Worm (Caenorhabditis elegans) whole organism, midembryonic: ENCODE measurements around the gene F58F12.12.

Experiments used
- cog-1 ChIP-seq: sonication (generic microtip); optimal IDR thresholded peaks from 2 replicates; lab custom pipeline; 2016; ENCODE audit warnings: missing genetic modification characterization, missing compliant biosample characterization
- flt-1 ChIP-seq: fragments of 200-800 bp; sonication (Bioruptor generic); IDR thresholded peaks from 2 replicates; pipeline ENCODE4 v1.3.6; 2022; ENCODE audit warnings: missing genetic modification characterization, missing compliant biosample characterization
- klf-2 ChIP-seq: fragments of 200-800 bp; sonication (Bioruptor generic); conservative IDR thresholded peaks from 2 replicates; pipeline ENCODE4 v1.3.6; 2022; ENCODE audit warnings: missing genetic modification reagents, missing genetic modification characterization, missing compliant biosample characterization
- med-1 ChIP-seq: sonication (generic microtip); optimal IDR thresholded peaks from 2 replicates; lab custom pipeline; 2017; ENCODE audit warnings: missing genetic modification characterization, mild to moderate bottlenecking, missing compliant biosample characterization, antibody characterized with exemption, missing genetic modification reagents; ENCODE audit not compliant: insufficient read depth
- ref-1 ChIP-seq: fragments of 200-800 bp; sonication (Bioruptor generic); conservative IDR thresholded peaks from 2 replicates; pipeline ENCODE4 v1.3.6; 2022; ENCODE audit warnings: missing genetic modification reagents, missing genetic modification characterization, missing compliant biosample characterization
- tab-1 ChIP-seq: fragments of 200-800 bp; sonication (Bioruptor generic); IDR thresholded peaks from 2 replicates; pipeline ENCODE4 v1.3.6; 2022; ENCODE audit warnings: missing genetic modification characterization, missing compliant biosample characterization
- ztf-23 ChIP-seq: fragments of 200-800 bp; sonication (Bioruptor generic); IDR thresholded peaks from 2 replicates; pipeline ENCODE4 v1.3.6; 2022; ENCODE audit warnings: missing genetic modification reagents, missing genetic modification characterization, missing compliant biosample characterization
- ztf-29 ChIP-seq: fragments of 200-800 bp; sonication (Bioruptor generic); IDR thresholded peaks from 2 replicates; pipeline ENCODE4 v1.3.6; 2022; ENCODE audit warnings: missing genetic modification reagents, missing genetic modification characterization, missing compliant biosample characterization

DNA sequence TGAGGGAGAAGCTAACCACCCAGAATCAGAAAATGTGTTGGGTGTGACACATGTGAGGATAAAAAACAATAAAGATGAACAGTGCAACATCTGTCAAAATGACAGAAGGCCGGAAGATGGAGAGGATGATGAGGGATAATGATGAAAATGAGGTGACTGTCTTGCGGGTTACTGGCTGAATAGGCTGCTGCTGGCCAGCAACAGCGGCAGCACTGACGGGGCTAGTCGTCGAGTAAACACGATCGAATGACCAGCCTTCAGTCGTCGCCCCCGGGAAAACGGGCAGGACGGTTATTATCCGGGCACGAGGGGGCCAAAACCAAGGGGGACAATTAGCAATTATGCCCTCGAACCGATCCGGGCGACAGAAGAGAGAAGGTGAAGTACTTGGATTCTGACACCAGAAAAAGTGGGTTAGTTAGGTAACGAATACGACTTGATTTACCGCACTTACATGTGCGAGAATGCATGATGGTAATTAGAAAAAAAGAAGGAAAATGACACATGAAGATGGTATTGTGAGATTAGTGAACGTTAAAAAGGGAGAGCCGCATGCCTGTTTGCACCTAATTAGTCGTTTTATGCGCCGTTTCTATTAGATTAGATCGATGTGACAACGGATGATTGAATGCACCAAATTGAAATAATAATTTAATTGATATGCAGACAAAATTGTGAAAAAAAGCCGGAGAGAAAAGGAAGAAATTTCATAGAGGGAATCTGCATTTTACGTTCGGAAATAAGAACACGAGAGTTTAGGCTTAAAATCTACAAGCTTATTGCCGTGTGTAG is 30.9 kb downstream of the F58F12.12 start:
- no peak for TF ChIP-seq cog-1 (tag; lab: Kevin White, UChicago)
- TF ChIP-seq klf-2 = no peak
- TF ChIP-seq med-1 = no peak
- no peak for TF ChIP-seq ztf-23
- 0 out of 2 replicates have a peak, but pooled peaks have one; percentile 49 for TF ChIP-seq flt-1
- TF ChIP-seq ref-1 (GFP tag; lab: Robert Waterston, UW) = no peak
- no peak for TF ChIP-seq ztf-29 (GFP tag; lab: Robert Waterston, UW)
- TF ChIP-seq tab-1 (GFP tag; lab: Robert Waterston, UW) = 0 out of 2 replicates have a peak, but pooled peaks have one; percentile 53
